Fruit fly (Drosophila melanogaster): Measurements from ENCODE around the gene Ranbp21.

The Ranbp21 gene

DNA sequence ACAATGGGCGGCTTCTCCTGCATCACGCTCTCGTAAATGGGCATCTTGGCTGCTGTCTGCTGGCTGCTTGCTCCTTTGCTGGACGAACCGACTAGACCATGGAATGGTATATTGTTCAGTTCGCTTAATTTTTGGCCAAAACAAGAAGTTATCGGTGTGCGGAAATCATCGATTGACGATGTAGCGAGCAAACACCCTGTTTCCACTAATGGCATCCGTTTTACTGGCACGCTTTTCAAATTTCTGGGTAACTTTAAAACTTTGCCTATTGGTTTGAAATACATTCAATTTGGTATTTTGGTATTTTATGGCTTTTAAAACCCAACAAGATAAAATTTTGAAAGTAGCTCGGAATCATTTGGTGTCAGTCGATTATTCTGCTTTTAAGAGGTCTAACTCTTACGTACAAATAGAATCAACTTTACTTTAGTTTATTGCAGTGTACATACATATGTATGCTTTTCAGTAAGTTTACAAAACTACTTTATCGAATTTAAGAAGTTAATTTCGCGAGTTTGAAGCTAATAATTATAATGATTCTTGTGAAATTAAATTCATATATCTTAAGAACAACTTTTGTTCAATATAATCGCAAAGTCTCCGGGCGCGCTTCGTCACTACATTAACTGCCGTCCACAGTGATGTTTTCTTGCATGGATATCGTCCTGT lies 6.1 kb downstream of the Ranbp21 start, which contains the start of gene Arp10 (continued):
- TF ChIP-seq croc (GFP tag; conservative IDR thresholded peaks at IDR 0.05), result no peak
- no peak for TF ChIP-seq run (tag; optimal IDR thresholded peaks at IDR 0.05)
- TF ChIP-seq gfzf (GFP tag; optimal IDR thresholded peaks at IDR 0.05), result peak; percentile 47
- TF ChIP-seq Vsx1 (GFP tag; optimal IDR thresholded peaks at IDR 0.05), result no peak
- peak; percentile 26 for TF ChIP-seq CG10267 (tag; optimal IDR thresholded peaks at IDR 0.05)
- no peak for TF ChIP-seq cad (GFP tag; optimal IDR thresholded peaks at IDR 0.05)
- TF ChIP-seq Nf-YA (GFP tag; IDR thresholded peaks at IDR 0.05), result no peak
- no peak for TF ChIP-seq pb (GFP tag; optimal IDR thresholded peaks at IDR 0.05)
- no peak for TF ChIP-seq CG11504 (tag; optimal IDR thresholded peaks at IDR 0.05)
- no peak for TF ChIP-seq Gsc (GFP tag; IDR thresholded peaks at IDR 0.05)
- TF ChIP-seq CG2116 (GFP tag; optimal IDR thresholded peaks at IDR 0.05), result peak; percentile 61
- TF ChIP-seq hb (GFP tag; IDR thresholded peaks at IDR 0.05; ENCODE audit: partially characterized antibody), result no peak
- no peak for TF ChIP-seq al (GFP tag; IDR thresholded peaks at IDR 0.05)
- peak; percentile 23 for TF ChIP-seq bab2 (GFP tag; optimal IDR thresholded peaks at IDR 0.05)
- TF ChIP-seq CG9727 (GFP tag; optimal IDR thresholded peaks at IDR 0.05), result peak; percentile 18
- TF ChIP-seq CG7372 (GFP tag; IDR thresholded peaks at IDR 0.05), result no peak
- no peak for TF ChIP-seq CG8281 (tag; optimal IDR thresholded peaks at IDR 0.05)
- TF ChIP-seq NFAT (GFP tag; IDR thresholded peaks at IDR 0.05), result no peak
- TF ChIP-seq psq (GFP tag; optimal IDR thresholded peaks at IDR 0.05), result no peak
- no peak for TF ChIP-seq Mad (GFP tag; optimal IDR thresholded peaks at IDR 0.05)
- peak; percentile 12 for TF ChIP-seq lilli (GFP tag; optimal IDR thresholded peaks at IDR 0.05)
- TF ChIP-seq lbe (GFP tag; optimal IDR thresholded peaks at IDR 0.05), result no peak
- TF ChIP-seq Nf-YB (GFP tag; optimal IDR thresholded peaks at IDR 0.05), result no peak
- no peak for TF ChIP-seq Dad (GFP tag; optimal IDR thresholded peaks at IDR 0.05)
- TF ChIP-seq amos (GFP tag; IDR thresholded peaks at IDR 0.05; ENCODE audit: partially characterized antibody), result peak; percentile 44; the same call in 1 of the 2 replicates
- TF ChIP-seq H15 (GFP tag; IDR thresholded peaks at IDR 0.05), result no peak
- peak; percentile 22 for TF ChIP-seq Hsf (GFP tag; optimal IDR thresholded peaks at IDR 0.05)
- TF ChIP-seq hth (optimal IDR thresholded peaks at IDR 0.05), result no peak
- TF ChIP-seq CG12071 (GFP tag; optimal IDR thresholded peaks at IDR 0.05), result no peak
- peak; percentile 26 for TF ChIP-seq sug (tag; optimal IDR thresholded peaks at IDR 0.05)
- TF ChIP-seq sens-2 (GFP tag; IDR thresholded peaks at IDR 0.05), result no peak
- TF ChIP-seq CG7963 (GFP tag; IDR thresholded peaks at IDR 0.05; ENCODE audit: partially characterized antibody), result no peak
- no peak for TF ChIP-seq shn (GFP tag; optimal IDR thresholded peaks at IDR 0.05)
- TF ChIP-seq CG7928 (GFP tag; optimal IDR thresholded peaks at IDR 0.05), result no peak
- TF ChIP-seq fd96Cb (tag; optimal IDR thresholded peaks at IDR 0.05), result no peak
- TF ChIP-seq Bgb (GFP tag; IDR thresholded peaks at IDR 0.05; ENCODE audit: partially characterized antibody), result peak; percentile 43; the same call in 1 of the 2 replicates
- TF ChIP-seq Mes4 (GFP tag; optimal IDR thresholded peaks at IDR 0.05), result no peak

DNA sequence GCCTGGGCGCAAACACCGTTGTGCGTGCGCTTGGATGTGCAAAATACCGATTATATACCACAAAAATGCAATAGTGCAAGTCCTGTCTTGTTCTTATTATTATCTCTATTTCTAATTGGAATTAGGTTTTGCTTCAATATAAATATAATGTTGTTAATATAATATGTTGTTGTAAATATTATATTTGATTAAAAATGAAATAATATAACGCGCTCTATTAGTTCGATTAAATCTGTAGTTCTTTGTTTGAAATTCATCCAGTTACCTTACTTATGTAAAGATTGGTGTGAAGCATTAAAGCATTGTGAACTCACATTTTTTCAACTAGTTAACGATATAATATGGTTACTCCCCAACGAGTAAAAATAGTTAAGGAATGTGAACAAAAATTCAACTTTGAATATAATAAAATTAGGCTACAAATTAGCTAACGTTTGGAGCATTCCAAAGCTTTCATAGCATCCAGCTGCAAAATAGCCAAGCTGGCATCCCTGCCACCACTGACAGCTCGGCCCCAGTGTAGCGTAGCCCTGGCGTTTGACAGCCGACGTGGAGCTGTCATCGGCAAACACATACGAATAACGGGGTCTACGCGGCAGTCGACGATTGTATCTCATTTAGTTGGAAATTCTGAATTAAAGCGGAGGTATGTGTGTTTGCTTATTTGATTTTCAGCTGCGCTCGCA lies 9.1 kb downstream of the Ranbp21 start, which contains the start of the genes CG12237 and Sec61gamma:
Gene CG12237 (minus strand): TSS at position 51 of the 686 bp plus-strand sequence.
Gene Sec61gamma (plus strand): TSS at position 509 of the 686 bp plus-strand sequence.
- TF ChIP-seq dpn (GFP tag; optimal IDR thresholded peaks at IDR 0.05), result peak in 1 of 2 experiments; percentile 48
- peak; percentile 33 for TF ChIP-seq nmo (GFP tag; optimal IDR thresholded peaks at IDR 0.05)
- TF ChIP-seq klu (GFP tag; IDR thresholded peaks at IDR 0.05), result no peak
- TF ChIP-seq jigr1 (GFP tag; IDR thresholded peaks at IDR 0.05), result no peak
- peak in 1 of 3 experiments; percentile 56 for TF ChIP-seq Stat92E (GFP tag; optimal IDR thresholded peaks at IDR 0.05)
- TF ChIP-seq dmrt11E (tag; optimal IDR thresholded peaks at IDR 0.05), result peak; percentile 6
- no peak for TF ChIP-seq Dip2 (GFP tag; IDR thresholded peaks at IDR 0.05)
- peak; percentile 30; the same call in 1 of the 2 replicates for TF ChIP-seq Bgb (GFP tag; IDR thresholded peaks at IDR 0.05; ENCODE audit: partially characterized antibody)
- TF ChIP-seq jumu (GFP tag; optimal IDR thresholded peaks at IDR 0.05), result peak; percentile 6
- TF ChIP-seq ems (GFP tag; optimal IDR thresholded peaks at IDR 0.05), result peak; percentile 1
- peak; percentile 84 for TF ChIP-seq MESR4 (GFP tag; optimal IDR thresholded peaks at IDR 0.05)
- TF ChIP-seq CG7745 (tag; optimal IDR thresholded peaks at IDR 0.05), result no peak
- 0 out of 2 replicates have a peak, but pooled peaks have one; percentile 12 for TF ChIP-seq sisA (GFP tag; IDR thresholded peaks at IDR 0.05)
- TF ChIP-seq Ets65A (GFP tag), result peak; percentile 59
- TF ChIP-seq CG34422 (GFP tag; IDR thresholded peaks at IDR 0.05), result peak; percentile 72; the same call in 1 of the 3 replicates

All from whole organism, embryonic.